Worm (Caenorhabditis elegans): ENCODE data around the gene F15H10.10.

ce11 chrV:10402804-10403203, 14.0 kb downstream of the F15H10.10 start, which contains the start of gene F15H10.8:
- TF ChIP-seq skn-1 (tag; optimal IDR thresholded peaks at IDR 0.05), result no peak
- no peak for TF ChIP-seq ztf-4 (tag; optimal IDR thresholded peaks at IDR 0.05)
- TF ChIP-seq pqm-1 (tag; optimal IDR thresholded peaks at IDR 0.05), result no peak
- no peak for TF ChIP-seq lin-15B (tag; optimal IDR thresholded peaks at IDR 0.05)
- no peak for TF ChIP-seq ceh-88 (GFP tag; IDR thresholded peaks at IDR 0.05)
- no peak for TF ChIP-seq ama-1 (optimal IDR thresholded peaks at IDR 0.05)
- TF ChIP-seq fkh-8 (tag; optimal IDR thresholded peaks at IDR 0.05), result no peak
- TF ChIP-seq mdl-1 (tag; optimal IDR thresholded peaks at IDR 0.05), result no peak
- TF ChIP-seq efl-1 (optimal IDR thresholded peaks at IDR 0.05), result no peak
- TF ChIP-seq efl-1 (GFP tag; optimal IDR thresholded peaks at IDR 0.05 in 1 of 2), result no peak
- no peak for TF ChIP-seq isw-1 (GFP tag; IDR thresholded peaks at IDR 0.05)
